Fruit fly (Drosophila melanogaster): ENCODE results near the gene Vps45.

Vps45 gene

DNA sequence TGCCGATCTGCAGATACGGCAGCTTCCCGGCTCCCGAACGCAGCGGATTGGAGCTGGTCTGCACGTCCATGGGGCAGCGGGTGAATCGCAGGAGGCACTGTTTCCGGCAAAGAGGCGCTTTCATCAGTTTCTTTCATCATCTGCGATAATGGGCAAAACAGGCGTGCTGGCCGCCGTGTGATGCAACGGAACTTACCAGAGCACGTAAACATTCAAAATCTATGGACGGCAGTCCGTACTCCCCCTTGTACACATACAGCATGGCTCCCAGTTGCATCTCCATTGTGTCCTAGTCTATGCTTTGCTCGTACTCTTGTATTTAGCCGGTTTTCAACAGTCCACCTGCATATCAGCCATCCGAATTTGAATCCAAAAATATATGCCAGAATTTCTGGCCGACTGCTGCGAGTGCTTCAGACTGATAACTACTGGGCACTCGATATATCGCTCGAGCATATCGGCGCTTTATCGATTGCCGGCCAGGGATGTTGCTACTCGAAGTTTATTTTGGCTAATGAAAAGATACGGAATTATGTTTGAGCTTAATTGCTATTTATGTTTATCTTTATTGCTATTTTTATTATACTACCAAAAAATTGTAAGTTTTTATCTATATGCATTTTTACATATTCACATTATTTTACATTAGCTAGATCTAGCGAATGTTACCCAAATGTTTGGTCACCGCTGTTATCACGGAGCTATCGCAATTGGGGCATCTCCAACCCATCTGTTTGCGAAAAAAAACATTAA lies at the start of gene Vps45, which contains the start of gene CG9393:
TSS of gene Vps45 (plus strand) at position 685 of the 753 bp plus-strand sequence.
TSS of gene CG9393 (minus strand) at position 434 of the 753 bp plus-strand sequence.
- TF ChIP-seq Mrtf (GFP tag; IDR thresholded peaks at IDR 0.05) (no peak), repo (GFP tag; optimal IDR thresholded peaks at IDR 0.05) (no peak), gsb-n (tag; optimal IDR thresholded peaks at IDR 0.05) (no peak), Hand (GFP tag; optimal IDR thresholded peaks at IDR 0.05) (no peak), CG13624 (GFP tag; optimal IDR thresholded peaks at IDR 0.05) (peak; percentile 62), gro (GFP tag; optimal IDR thresholded peaks at IDR 0.05) (peak; percentile 56), Adf1 (GFP tag; IDR thresholded peaks at IDR 0.05) (peak; percentile 9; the same call in 1 of the 2 replicates), pho (GFP tag; optimal IDR thresholded peaks at IDR 0.05) (peak; percentile 81), knrl (GFP tag; IDR thresholded peaks at IDR 0.05; ENCODE audit: partially characterized antibody) (peak; percentile 95), Xrp1 (GFP tag; IDR thresholded peaks at IDR 0.05) (peak; percentile 66), Hmr (GFP tag; optimal IDR thresholded peaks at IDR 0.05) (no peak), CG6765 (GFP tag; optimal IDR thresholded peaks at IDR 0.05) (no peak), Bgb (GFP tag; IDR thresholded peaks at IDR 0.05; ENCODE audit: partially characterized antibody) (peak; percentile 94), Tbp (GFP tag; optimal IDR thresholded peaks at IDR 0.05) (peak; percentile 18), aop (GFP tag; IDR thresholded peaks at IDR 0.05) (no peak), mirr (GFP tag; optimal IDR thresholded peaks at IDR 0.05) (peak; percentile 29), Atf3 (GFP tag; optimal IDR thresholded peaks at IDR 0.05) (peak; percentile 42), hb (GFP tag; IDR thresholded peaks at IDR 0.05; ENCODE audit: partially characterized antibody) (peak; percentile 93), D19A (tag; optimal IDR thresholded peaks at IDR 0.05) (no peak), CG7786 (GFP tag; optimal IDR thresholded peaks at IDR 0.05) (peak; percentile 57), CG8944 (GFP tag; optimal IDR thresholded peaks at IDR 0.05) (peak; percentile 7), CG15073 (GFP tag; optimal IDR thresholded peaks at IDR 0.05) (no peak), CG18599 (GFP tag; optimal IDR thresholded peaks at IDR 0.05) (no peak), CG7372 (GFP tag; IDR thresholded peaks at IDR 0.05) (peak; percentile 40; the same call in 1 of the 2 replicates), CG11695 (GFP tag; IDR thresholded peaks at IDR 0.05) (no peak), chinmo (GFP tag; IDR thresholded peaks at IDR 0.05; ENCODE audit: partially characterized antibody) (peak; percentile 89; the same call in 3 of the 4 replicates), CG4282 (GFP tag; optimal IDR thresholded peaks at IDR 0.05) (no peak), CG9727 (GFP tag; optimal IDR thresholded peaks at IDR 0.05) (peak; percentile 67), Atf-2 (GFP tag; optimal IDR thresholded peaks at IDR 0.05) (peak; percentile 11), wek (GFP tag; optimal IDR thresholded peaks at IDR 0.05) (no peak), CG3281 (GFP tag; optimal IDR thresholded peaks at IDR 0.05) (no peak), CG1024 (GFP tag; IDR thresholded peaks at IDR 0.05) (no peak), lilli (GFP tag; optimal IDR thresholded peaks at IDR 0.05) (peak; percentile 84), CG6654 (GFP tag; optimal IDR thresholded peaks at IDR 0.05) (no peak), stwl (tag; optimal IDR thresholded peaks at IDR 0.05) (peak; percentile 53), Dfd (GFP tag; optimal IDR thresholded peaks at IDR 0.05) (no peak), CG10565 (GFP tag; optimal IDR thresholded peaks at IDR 0.05) (no peak), CG4404 (GFP tag; IDR thresholded peaks at IDR 0.05) (no peak; the same call in none of the 2 replicates), CG12744 (GFP tag; optimal IDR thresholded peaks at IDR 0.05) (peak; percentile 50), pan (optimal IDR thresholded peaks at IDR 0.05) (no peak), pan (GFP tag; optimal IDR thresholded peaks at IDR 0.05 in 1 of 2, IDR thresholded peaks at IDR 0.05 in 1 of 2) (peak in 1 of 2 experiments; percentile 32), CG11093 (GFP tag; IDR thresholded peaks at IDR 0.05) (no peak), Med (GFP tag) (peak; percentile 90), fd64A (GFP tag; optimal IDR thresholded peaks at IDR 0.05) (no peak), Mes4 (GFP tag; optimal IDR thresholded peaks at IDR 0.05) (peak; percentile 2), tgo (GFP tag; IDR thresholded peaks at IDR 0.05) (peak; percentile 48; the same call in 1 of the 3 replicates), CG6689 (GFP tag; IDR thresholded peaks at IDR 0.05) (0 out of 2 replicates have a peak, but pooled peaks have one; percentile 55), Ets65A (GFP tag) (peak; percentile 97), Aef1 (GFP tag; IDR thresholded peaks at IDR 0.05) (peak; percentile 27; the same call in 1 of the 3 replicates), stc (GFP tag; IDR thresholded peaks at IDR 0.05) (0 out of 2 replicates have a peak, but pooled peaks have one; percentile 49)

Measured in whole organism, embryonic.